Worm (Caenorhabditis elegans) whole organism, early embryonic: Measurements from ENCODE around the gene col-17.

Source experiments
- ama-1 ChIP-seq: fragments of 150-350 bp; optimal IDR thresholded peaks from 2 replicates; lab custom pipeline; 2014
- tra-4 ChIP-seq: sonication (generic microtip); optimal IDR thresholded peaks from 2 replicates; lab custom pipeline; 2017; ENCODE audit warnings: missing genetic modification characterization, missing compliant biosample characterization

- TF ChIP-seq tra-4, result no peak
- TF ChIP-seq ama-1 (lab: Kevin White, UChicago), result no peak
Measured at ce11 chrII:4856113-4856512, 11.3 kb downstream of the col-17 start.
